Fruit fly (Drosophila melanogaster): ENCODE measurements around the gene SmydA-8.
A peak's percentile ranks its signal among the peaks of the same experiment; 100 is the strongest.

Gene SmydA-8

DNA sequence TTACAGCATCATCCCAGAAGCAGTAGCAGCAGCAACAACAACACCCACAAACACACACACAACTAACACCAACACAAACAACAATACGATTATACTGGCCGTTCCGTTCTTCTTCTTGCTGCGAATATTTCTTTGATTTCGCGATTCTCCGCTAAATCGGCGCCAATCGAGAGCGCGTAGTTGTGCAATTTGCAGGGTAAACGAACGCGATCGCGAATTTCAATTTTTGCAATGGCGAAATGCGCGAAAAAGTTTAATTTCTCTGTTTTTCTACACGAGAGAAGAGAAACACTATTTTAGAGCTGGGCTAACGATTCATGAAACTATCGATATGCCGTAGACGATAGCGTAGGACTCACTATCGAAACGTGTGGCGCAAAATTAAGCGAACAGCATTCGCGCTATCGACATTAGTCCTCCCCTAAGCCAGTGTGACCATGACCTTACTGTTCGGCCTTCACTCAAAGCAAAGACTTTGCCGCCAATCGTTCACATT, 54.9 kb downstream of the SmydA-8 start, which contains the start of gene wapl (continued):
- no peak for TF ChIP-seq Sry-β (GFP tag; optimal IDR thresholded peaks at IDR 0.05)
- peak; percentile 58 for TF ChIP-seq CG2120 (GFP tag; optimal IDR thresholded peaks at IDR 0.05)
- TF ChIP-seq CG12155 (GFP tag; optimal IDR thresholded peaks at IDR 0.05): peak; percentile 12
- no peak for TF ChIP-seq Bteb2 (GFP tag; optimal IDR thresholded peaks at IDR 0.05)
- peak; percentile 35 for TF ChIP-seq CG13624 (GFP tag; optimal IDR thresholded peaks at IDR 0.05)
- no peak for TF ChIP-seq Eip74EF (GFP tag; optimal IDR thresholded peaks at IDR 0.05)
- TF ChIP-seq CG13775 (GFP tag; optimal IDR thresholded peaks at IDR 0.05): no peak
- TF ChIP-seq br (optimal IDR thresholded peaks at IDR 0.05): no peak
- no peak for TF ChIP-seq fd64A (GFP tag; optimal IDR thresholded peaks at IDR 0.05)
- peak; percentile 94 for TF ChIP-seq CG42726 (GFP tag; IDR thresholded peaks at IDR 0.05; ENCODE audit: partially characterized antibody)
- TF ChIP-seq CG4404 (GFP tag; IDR thresholded peaks at IDR 0.05): no peak
- peak; percentile 95 for TF ChIP-seq chinmo (GFP tag; IDR thresholded peaks at IDR 0.05; ENCODE audit: partially characterized antibody)
- TF ChIP-seq CG9876 (GFP tag; optimal IDR thresholded peaks at IDR 0.05): peak; percentile 37
- no peak for TF ChIP-seq CG4730 (GFP tag; IDR thresholded peaks at IDR 0.05)
- peak; percentile 25 for TF ChIP-seq jumu (GFP tag; optimal IDR thresholded peaks at IDR 0.05)
- TF ChIP-seq psq (GFP tag; optimal IDR thresholded peaks at IDR 0.05): no peak
- TF ChIP-seq Spps (tag; optimal IDR thresholded peaks at IDR 0.05): no peak
- TF ChIP-seq Lpt (GFP tag; optimal IDR thresholded peaks at IDR 0.05): no peak
- TF ChIP-seq nmo (GFP tag; optimal IDR thresholded peaks at IDR 0.05): peak; percentile 34
- peak; percentile 91 for TF ChIP-seq inv (GFP tag; IDR thresholded peaks at IDR 0.05; ENCODE audit: partially characterized antibody)
- TF ChIP-seq pnt (GFP tag; optimal IDR thresholded peaks at IDR 0.05): no peak
- peak; percentile 16 for TF ChIP-seq Mad (GFP tag; optimal IDR thresholded peaks at IDR 0.05)
- no peak for TF ChIP-seq ken (GFP tag; IDR thresholded peaks at IDR 0.05)
- no peak for TF ChIP-seq jing (GFP tag; optimal IDR thresholded peaks at IDR 0.05)
- TF ChIP-seq CG12236 (GFP tag; optimal IDR thresholded peaks at IDR 0.05): no peak
- no peak for TF ChIP-seq Max (GFP tag; optimal IDR thresholded peaks at IDR 0.05)
- TF ChIP-seq CG2712 (tag; optimal IDR thresholded peaks at IDR 0.05): peak; percentile 54
- no peak for TF ChIP-seq da (GFP tag; optimal IDR thresholded peaks at IDR 0.05)
- TF ChIP-seq pfk (GFP tag; optimal IDR thresholded peaks at IDR 0.05): no peak
- TF ChIP-seq CG6272 (GFP tag; IDR thresholded peaks at IDR 0.05): peak; percentile 33; the same call in 1 of the 2 replicates
- no peak for TF ChIP-seq CG10979 (tag; optimal IDR thresholded peaks at IDR 0.05)
- TF ChIP-seq CG32532 (GFP tag; IDR thresholded peaks at IDR 0.05): 0 out of 2 replicates have a peak, but pooled peaks have one; percentile 47
- peak; percentile 93 for TF ChIP-seq hb (GFP tag; IDR thresholded peaks at IDR 0.05; ENCODE audit: partially characterized antibody)
- no peak for TF ChIP-seq rib (GFP tag; IDR thresholded peaks at IDR 0.05)
- peak; percentile 49 for TF ChIP-seq sug (tag; optimal IDR thresholded peaks at IDR 0.05)
- TF ChIP-seq ERR (GFP tag; optimal IDR thresholded peaks at IDR 0.05): peak; percentile 49
- TF ChIP-seq CG6854 (GFP tag; optimal IDR thresholded peaks at IDR 0.05): no peak
- no peak for TF ChIP-seq gem (tag; optimal IDR thresholded peaks at IDR 0.05)
- TF ChIP-seq GATAe (GFP tag; conservative IDR thresholded peaks at IDR 0.05): no peak
- TF ChIP-seq HmgD (GFP tag; optimal IDR thresholded peaks at IDR 0.05): peak; percentile 76
- TF ChIP-seq CG6654 (GFP tag; optimal IDR thresholded peaks at IDR 0.05): no peak
- no peak for TF ChIP-seq PHDP (tag; optimal IDR thresholded peaks at IDR 0.05)
- peak; percentile 3 for TF ChIP-seq unpg (GFP tag; optimal IDR thresholded peaks at IDR 0.05)
- TF ChIP-seq sr (GFP tag; IDR thresholded peaks at IDR 0.05): no peak
- TF ChIP-seq pros (GFP tag; optimal IDR thresholded peaks at IDR 0.05): no peak
- TF ChIP-seq crp (GFP tag; optimal IDR thresholded peaks at IDR 0.05): peak in 1 of 2 experiments; percentile 40
- TF ChIP-seq CG4360 (GFP tag; IDR thresholded peaks at IDR 0.05): peak; percentile 76
- TF ChIP-seq schlank (tag; optimal IDR thresholded peaks at IDR 0.05): no peak
- no peak for TF ChIP-seq prd (optimal IDR thresholded peaks at IDR 0.05)
- TF ChIP-seq prd (GFP tag; IDR thresholded peaks at IDR 0.05): peak; percentile 32; the same call in 1 of the 3 replicates
- TF ChIP-seq CG6813 (GFP tag; optimal IDR thresholded peaks at IDR 0.05): no peak
